Worm (Caenorhabditis elegans) whole organism, L4/young adult: ENCODE measurements around the gene cdr-7.

Source experiments
- W03F9.2 ChIP-seq: fragments of 150-350 bp; optimal IDR thresholded peaks from 2 replicates; lab custom pipeline; 2014; ENCODE audit warnings: missing biosample characterization, missing genetic modification characterization
- him-1 ChIP-seq: sonication (generic microtip); optimal IDR thresholded peaks from 2 replicates; lab custom pipeline; 2016; ENCODE audit warnings: missing genotype, missing genetic modification reagents, missing genetic modification characterization, missing compliant biosample characterization

DNA sequence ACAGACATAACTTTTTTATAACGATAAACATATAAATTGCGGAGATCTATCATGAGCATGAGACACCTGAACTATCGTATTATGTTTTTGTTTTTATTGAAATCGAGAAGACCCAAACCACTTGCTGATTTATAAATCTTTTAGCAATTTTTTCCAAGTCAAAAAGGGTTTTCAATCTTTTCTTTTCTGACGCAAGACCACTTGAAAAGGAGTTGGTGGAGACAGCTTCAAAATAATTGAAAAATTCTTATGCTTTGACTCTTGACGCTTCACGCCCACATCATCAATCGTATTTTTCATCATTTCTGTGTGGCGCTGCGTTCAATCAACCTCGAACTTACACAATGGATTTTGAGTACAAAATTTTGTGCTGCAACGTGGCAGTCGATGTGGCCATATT lies 40.5 kb downstream of the cdr-7 start, which contains the start of gene F23H12.7:
- TF ChIP-seq him-1 (tag; lab: Kevin White, UChicago) (no peak), W03F9.2 (tag; lab: Kevin White, UChicago) (no peak)
